Fruit fly (Drosophila melanogaster): Measurements from ENCODE around the gene spartin.

The spartin gene

DNA sequence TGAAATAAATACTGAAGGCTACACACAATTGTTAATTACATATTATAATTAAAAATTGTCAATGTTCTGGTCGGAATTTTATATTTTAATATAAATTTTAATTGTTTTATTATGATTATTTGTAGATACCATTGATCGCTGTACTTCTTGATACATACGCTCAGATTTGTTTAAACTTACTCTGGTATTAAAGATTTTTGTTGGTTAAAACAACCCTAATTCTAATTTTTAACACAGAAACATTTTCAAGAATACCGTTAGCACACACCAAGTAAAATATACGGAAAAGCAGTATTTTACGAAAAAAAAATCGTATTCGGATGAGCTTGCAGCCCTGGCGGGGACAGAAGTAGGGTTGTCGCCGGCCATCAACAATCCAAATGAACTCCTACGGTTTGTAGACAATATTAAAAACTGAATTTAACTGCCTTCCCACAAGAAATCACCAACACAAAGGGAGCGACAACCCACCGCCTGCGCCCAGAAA lies 12.9 kb upstream of the spartin start, which contains the start of the genes CG9775, MED31 and slx1 (continued):
- TF ChIP-seq dimm (GFP tag; IDR thresholded peaks at IDR 0.05) (0 out of 2 replicates have a peak, but pooled peaks have one; percentile 7), org-1 (GFP tag; optimal IDR thresholded peaks at IDR 0.05) (peak; percentile 26), insv (GFP tag; optimal IDR thresholded peaks at IDR 0.05) (peak in 1 of 2 experiments; percentile 14), Dref (GFP tag; IDR thresholded peaks at IDR 0.05) (no peak), croc (GFP tag; conservative IDR thresholded peaks at IDR 0.05) (peak; percentile 57), CG10959 (GFP tag; IDR thresholded peaks at IDR 0.05) (no peak), Ada2b (GFP tag; IDR thresholded peaks at IDR 0.05) (peak; percentile 69), inv (GFP tag; IDR thresholded peaks at IDR 0.05; ENCODE audit: partially characterized antibody) (no peak), ftz-f1 (GFP tag; optimal IDR thresholded peaks at IDR 0.05) (no peak), CG9817 (tag; optimal IDR thresholded peaks at IDR 0.05) (peak; percentile 87), gce (GFP tag; IDR thresholded peaks at IDR 0.05) (no peak), p53 (GFP tag; optimal IDR thresholded peaks at IDR 0.05) (no peak), pfk (GFP tag; optimal IDR thresholded peaks at IDR 0.05) (no peak), Elba2 (GFP tag; optimal IDR thresholded peaks at IDR 0.05) (peak; percentile 37), Pdp1 (GFP tag; optimal IDR thresholded peaks at IDR 0.05) (peak in 1 of 2 experiments; percentile 35), Dek (tag; optimal IDR thresholded peaks at IDR 0.05) (peak; percentile 72), CG6854 (GFP tag; optimal IDR thresholded peaks at IDR 0.05) (no peak), Sox102F (GFP tag; optimal IDR thresholded peaks at IDR 0.05) (peak; percentile 84), CG43689 (GFP tag; IDR thresholded peaks at IDR 0.05) (peak; percentile 31; the same call in 1 of the 2 replicates), CG10321 (GFP tag; IDR thresholded peaks at IDR 0.05) (no peak), al (GFP tag; IDR thresholded peaks at IDR 0.05) (peak; percentile 72), Atf-2 (GFP tag; optimal IDR thresholded peaks at IDR 0.05) (no peak), CG16863 (GFP tag; optimal IDR thresholded peaks at IDR 0.05) (no peak), emc (GFP tag; optimal IDR thresholded peaks at IDR 0.05) (no peak), sob (GFP tag; IDR thresholded peaks at IDR 0.05) (peak; percentile 76), slp2 (GFP tag; optimal IDR thresholded peaks at IDR 0.05) (no peak), CrebB (tag; optimal IDR thresholded peaks at IDR 0.05) (peak; percentile 21), sens-2 (GFP tag; IDR thresholded peaks at IDR 0.05) (no peak), aop (GFP tag; IDR thresholded peaks at IDR 0.05) (no peak), CG11695 (GFP tag; IDR thresholded peaks at IDR 0.05) (peak; percentile 81), esg (GFP tag; conservative IDR thresholded peaks at IDR 0.05) (peak; percentile 78), corto (GFP tag; optimal IDR thresholded peaks at IDR 0.05) (no peak), rib (GFP tag; IDR thresholded peaks at IDR 0.05) (no peak), H15 (GFP tag; IDR thresholded peaks at IDR 0.05) (peak; percentile 52; the same call in 1 of the 3 replicates), wor (GFP tag; IDR thresholded peaks at IDR 0.05) (peak; percentile 76), tup (GFP tag; optimal IDR thresholded peaks at IDR 0.05) (no peak), CG13287 (GFP tag; IDR thresholded peaks at IDR 0.05; ENCODE audit: partially characterized antibody) (no peak), CG6175 (GFP tag; IDR thresholded peaks at IDR 0.05) (no peak), Nf-YB (GFP tag; optimal IDR thresholded peaks at IDR 0.05) (peak; percentile 47), CG13296 (GFP tag; optimal IDR thresholded peaks at IDR 0.05) (peak; percentile 40), NC2α (GFP tag; optimal IDR thresholded peaks at IDR 0.05) (no peak), CG32772 (GFP tag; IDR thresholded peaks at IDR 0.05) (peak; percentile 70), kni (GFP tag; optimal IDR thresholded peaks at IDR 0.05) (no peak), ci (GFP tag; IDR thresholded peaks at IDR 0.05) (peak; percentile 69), trem (tag; optimal IDR thresholded peaks at IDR 0.05) (peak; percentile 82), CG4404 (GFP tag; IDR thresholded peaks at IDR 0.05) (peak; percentile 57), Hey (tag; optimal IDR thresholded peaks at IDR 0.05) (no peak), CG2712 (tag; optimal IDR thresholded peaks at IDR 0.05) (peak; percentile 88), luna (GFP tag; optimal IDR thresholded peaks at IDR 0.05) (no peak), CG2116 (GFP tag; optimal IDR thresholded peaks at IDR 0.05) (peak; percentile 71), ttk (GFP tag; IDR thresholded peaks at IDR 0.05) (no peak; the same call in 1 of the 2 replicates), CG32532 (GFP tag; IDR thresholded peaks at IDR 0.05) (peak; percentile 81)

Measured in whole organism, embryonic.